Worm (Caenorhabditis elegans) whole organism, late embryonic: ENCODE data around the gene trx-5.

Source experiments
- C08G9.2 ChIP-seq: sonication (generic microtip); optimal IDR thresholded peaks from 2 replicates; lab custom pipeline; 2016; ENCODE audit warnings: mild to moderate bottlenecking, missing genetic modification characterization, moderate library complexity, missing compliant biosample characterization
- F13H6.1 ChIP-seq: sonication (generic microtip); optimal IDR thresholded peaks from 2 replicates; lab custom pipeline; 2016; ENCODE audit warnings: missing genetic modification characterization, missing compliant biosample characterization
- K02D7.2 ChIP-seq: sonication (generic microtip); optimal IDR thresholded peaks from 2 replicates; lab custom pipeline; 2017; ENCODE audit warnings: mild to moderate bottlenecking, missing genetic modification characterization, missing compliant biosample characterization
- Y22D7AL.16 ChIP-seq: sonication (generic microtip); optimal IDR thresholded peaks from 2 replicates; lab custom pipeline; 2016; ENCODE audit warnings: missing genetic modification characterization, missing compliant biosample characterization
- ahr-1 ChIP-seq: sonication (generic microtip); optimal IDR thresholded peaks from 2 replicates; lab custom pipeline; 2016; ENCODE audit warnings: missing genetic modification characterization, missing compliant biosample characterization
- ceh-14 ChIP-seq: sonication (generic microtip); optimal IDR thresholded peaks from 2 replicates; lab custom pipeline; 2016; ENCODE audit warnings: missing genotype, missing genetic modification characterization, missing compliant biosample characterization
- ceh-19 ChIP-seq: fragments of 200-800 bp; sonication (Bioruptor generic); optimal IDR thresholded peaks from 2 replicates; lab custom pipeline; 2018; ENCODE audit warnings: mild to moderate bottlenecking, missing genetic modification characterization, missing compliant biosample characterization
- ceh-24 ChIP-seq: sonication (generic microtip); optimal IDR thresholded peaks from 2 replicates; lab custom pipeline; 2016; ENCODE audit warnings: mild to moderate bottlenecking, missing genetic modification characterization, missing compliant biosample characterization
- ceh-30 ChIP-seq: fragments of 150-350 bp; optimal IDR thresholded peaks from 2 replicates; lab custom pipeline; 2014; ENCODE audit warnings: missing biosample characterization, missing genetic modification characterization
- ceh-31 ChIP-seq: sonication (generic microtip); optimal IDR thresholded peaks from 2 replicates; lab custom pipeline; 2016; ENCODE audit warnings: missing genetic modification characterization, missing compliant biosample characterization
- ceh-34 ChIP-seq: sonication (generic microtip); optimal IDR thresholded peaks from 2 replicates; lab custom pipeline; 2016; ENCODE audit warnings: mild to moderate bottlenecking, missing genetic modification characterization, missing compliant biosample characterization
- ceh-48 ChIP-seq: sonication (generic microtip); optimal IDR thresholded peaks from 2 replicates; lab custom pipeline; 2016; ENCODE audit warnings: missing genetic modification characterization, inconsistent platforms, missing compliant biosample characterization
- ceh-6 ChIP-seq: fragments of 200-800 bp; sonication (Bioruptor generic); optimal IDR thresholded peaks from 2 replicates; lab custom pipeline; 2018; ENCODE audit warnings: mild to moderate bottlenecking, missing genetic modification characterization, missing compliant biosample characterization
- che-1 ChIP-seq: sonication (generic microtip); optimal IDR thresholded peaks from 2 replicates; lab custom pipeline; 2016; ENCODE audit warnings: mild to moderate bottlenecking, missing genetic modification characterization, missing compliant biosample characterization
- elt-2 ChIP-seq: sonication (generic microtip); optimal IDR thresholded peaks from 2 replicates; lab custom pipeline; 2016; ENCODE audit warnings: missing genetic modification reagents, missing genetic modification characterization, missing compliant biosample characterization
- elt-4 ChIP-seq: sonication (generic microtip); optimal IDR thresholded peaks from 2 replicates; lab custom pipeline; 2016; ENCODE audit warnings: missing genetic modification characterization, missing compliant biosample characterization
- ets-4 ChIP-seq: sonication (generic microtip); optimal IDR thresholded peaks from 2 replicates; lab custom pipeline; 2016; ENCODE audit warnings: missing genetic modification characterization, missing compliant biosample characterization
- fkh-10 ChIP-seq: fragments of 150-350 bp; optimal IDR thresholded peaks from 2 replicates; lab custom pipeline; 2014; ENCODE audit warnings: missing biosample characterization, missing genetic modification reagents, missing genetic modification characterization
- hlh-15 ChIP-seq: sonication (generic microtip); optimal IDR thresholded peaks from 2 replicates; lab custom pipeline; 2016; ENCODE audit warnings: missing genetic modification characterization, missing compliant biosample characterization
- hlh-30 ChIP-seq: sonication (generic microtip); optimal IDR thresholded peaks from 2 replicates; lab custom pipeline; 2017; ENCODE audit warnings: antibody characterized with exemption, missing genetic modification characterization, missing compliant biosample characterization; ENCODE audit not compliant: insufficient read depth
- hlh-6 ChIP-seq: sonication (generic microtip); optimal IDR thresholded peaks from 2 replicates; lab custom pipeline; 2016; ENCODE audit warnings: missing genotype, missing genetic modification characterization, missing compliant biosample characterization
- hlh-8 ChIP-seq: sonication (generic microtip); optimal IDR thresholded peaks from 2 replicates; lab custom pipeline; 2016; ENCODE audit warnings: missing genotype, missing genetic modification characterization, missing compliant biosample characterization
- lim-6 ChIP-seq: sonication (generic microtip); optimal IDR thresholded peaks from 2 replicates; lab custom pipeline; 2016; ENCODE audit warnings: missing genetic modification characterization, missing compliant biosample characterization
- lin-11 ChIP-seq: fragments of 200-800 bp; sonication (Bioruptor generic); optimal IDR thresholded peaks from 2 replicates; lab custom pipeline; 2018; ENCODE audit warnings: mild to moderate bottlenecking, missing genetic modification characterization, missing compliant biosample characterization
- madf-2 ChIP-seq: sonication (generic microtip); optimal IDR thresholded peaks from 2 replicates; lab custom pipeline; 2017; ENCODE audit warnings: missing genetic modification characterization, missing compliant biosample characterization
- mec-3 ChIP-seq: sonication (generic microtip); optimal IDR thresholded peaks from 2 replicates; lab custom pipeline; 2016; ENCODE audit warnings: borderline replicate concordance, missing genetic modification characterization, missing compliant biosample characterization
- nfya-1 ChIP-seq: sonication (generic microtip); optimal IDR thresholded peaks from 2 replicates; lab custom pipeline; 2017; ENCODE audit warnings: missing genetic modification characterization, mild to moderate bottlenecking, missing compliant biosample characterization, antibody characterized with exemption, moderate library complexity
- npax-4 ChIP-seq: sonication (generic microtip); optimal IDR thresholded peaks from 2 replicates; lab custom pipeline; 2016; ENCODE audit warnings: missing genetic modification characterization, missing compliant biosample characterization
- pat-9 ChIP-seq: fragments of 200-800 bp; sonication (Bioruptor generic); optimal IDR thresholded peaks from 2 replicates; lab custom pipeline; 2018; ENCODE audit warnings: mild to moderate bottlenecking, missing genetic modification characterization, moderate library complexity, missing compliant biosample characterization
- pax-1 ChIP-seq: fragments of 150-350 bp; optimal IDR thresholded peaks from 2 replicates; lab custom pipeline; 2014; ENCODE audit warnings: missing biosample characterization, missing genetic modification characterization
- pqm-1 ChIP-seq: sonication (generic microtip); optimal IDR thresholded peaks from 2 replicates; lab custom pipeline; 2016; ENCODE audit warnings: missing genetic modification characterization, missing compliant biosample characterization
- ref-2 ChIP-seq: sonication (generic microtip); optimal IDR thresholded peaks from 2 replicates; lab custom pipeline; 2016; ENCODE audit warnings: missing genetic modification characterization, missing compliant biosample characterization
- rnt-1 ChIP-seq: sonication (generic microtip); optimal IDR thresholded peaks from 2 replicates; lab custom pipeline; 2016; ENCODE audit warnings: missing genetic modification characterization, missing compliant biosample characterization
- sdc-2 ChIP-seq: sonication (generic microtip); optimal IDR thresholded peaks from 2 replicates; lab custom pipeline; 2016; ENCODE audit warnings: missing genotype, missing genetic modification characterization, missing compliant biosample characterization
- sox-4 ChIP-seq: sonication (generic microtip); optimal IDR thresholded peaks from 2 replicates; lab custom pipeline; 2017; ENCODE audit warnings: mild to moderate bottlenecking, missing genetic modification characterization, inconsistent platforms, missing compliant biosample characterization
- syd-9 ChIP-seq: sonication (generic microtip); optimal IDR thresholded peaks from 2 replicates; lab custom pipeline; 2016; ENCODE audit warnings: mild to moderate bottlenecking, missing genetic modification characterization, moderate library complexity, missing compliant biosample characterization
- tbx-7 ChIP-seq: sonication (generic microtip); optimal IDR thresholded peaks from 2 replicates; lab custom pipeline; 2016; ENCODE audit warnings: missing genotype, missing genetic modification characterization, missing compliant biosample characterization
- unc-42 ChIP-seq: sonication (generic microtip); optimal IDR thresholded peaks from 2 replicates; lab custom pipeline; 2016; ENCODE audit warnings: missing genotype, missing genetic modification characterization, missing compliant biosample characterization
- unc-55 ChIP-seq: sonication (generic microtip); optimal IDR thresholded peaks from 2 replicates; lab custom pipeline; 2017; ENCODE audit warnings: missing biosample characterization, missing genetic modification reagents, missing genetic modification characterization

trx-5 gene

DNA sequence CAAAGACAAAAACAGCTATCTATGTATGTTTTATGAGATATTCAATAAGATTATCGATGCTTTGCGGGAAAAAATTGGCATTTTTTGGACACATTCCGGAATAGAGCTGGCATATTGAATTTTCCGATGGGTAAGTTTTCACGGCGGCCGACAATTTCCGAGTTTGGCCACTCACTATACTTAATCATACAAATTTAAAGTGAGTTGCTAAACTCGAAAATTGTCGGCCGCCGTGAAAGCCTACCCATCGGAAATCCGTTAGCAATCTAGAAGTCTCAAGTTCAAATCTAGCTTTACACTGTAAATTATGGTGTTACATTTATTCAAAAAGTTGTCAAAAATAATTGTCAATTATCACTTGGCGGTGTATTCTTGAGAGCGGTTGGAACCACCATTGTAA lies 16.5 kb upstream of the trx-5 start:
- no peak for TF ChIP-seq syd-9 (tag; lab: Kevin White, UChicago)
- TF ChIP-seq rnt-1, result no peak
- no peak for TF ChIP-seq hlh-15 (tag; lab: Kevin White, UChicago)
- no peak for TF ChIP-seq sox-4
- TF ChIP-seq pax-1, result no peak
- no peak for TF ChIP-seq ceh-30 (tag; lab: Kevin White, UChicago)
- TF ChIP-seq ref-2, result no peak
- TF ChIP-seq nfya-1 (tag; lab: Kevin White, UChicago), result no peak
- no peak for TF ChIP-seq tbx-7 (tag; lab: Kevin White, UChicago)
- no peak for TF ChIP-seq ceh-31 (tag; lab: Kevin White, UChicago)
- no peak for TF ChIP-seq ceh-19 (GFP tag; lab: Kevin White, UChicago)
- no peak for TF ChIP-seq unc-55 (GFP tag; lab: Kevin White, UChicago)
- TF ChIP-seq ceh-34 (tag; lab: Kevin White, UChicago), result no peak
- no peak for TF ChIP-seq mec-3
- TF ChIP-seq sdc-2 (tag; lab: Kevin White, UChicago), result no peak
- no peak for TF ChIP-seq npax-4
- no peak for TF ChIP-seq F13H6.1 (tag; lab: Kevin White, UChicago)
- no peak for TF ChIP-seq K02D7.2 (tag; lab: Kevin White, UChicago)
- TF ChIP-seq, all 69 proteins: peak for 0

DNA sequence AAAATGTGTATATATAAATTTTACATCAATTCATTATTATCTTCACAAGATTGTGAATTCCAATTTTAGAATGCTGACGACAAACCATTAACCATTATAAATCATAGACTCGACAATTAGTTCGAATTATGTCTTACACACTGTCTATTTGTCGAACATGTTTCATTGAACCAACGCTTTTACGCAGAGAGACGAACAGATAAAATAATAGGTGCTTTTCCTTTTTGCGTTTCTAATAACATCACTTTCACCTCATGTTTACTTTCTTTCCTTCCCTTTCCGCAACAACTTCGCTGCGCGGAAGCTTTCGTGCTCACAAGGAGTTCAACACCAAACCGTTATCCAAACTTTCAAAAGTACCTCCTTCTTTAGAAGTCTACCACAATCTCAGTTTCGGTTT lies 13.6 kb upstream of the trx-5 start, which contains the start of gene F52F10.2:
TSS of gene F52F10.2 (plus strand) at position 301 of the 400 bp plus-strand sequence.
- TF ChIP-seq ceh-48 (no peak), F13H6.1 (tag; lab: Kevin White, UChicago) (no peak), hlh-6 (tag; lab: Kevin White, UChicago) (no peak), lin-11 (tag; lab: Kevin White, UChicago) (no peak), pat-9 (no peak), sdc-2 (tag; lab: Kevin White, UChicago) (no peak), hlh-30 (tag; lab: Kevin White, UChicago) (no peak), C08G9.2 (no peak), madf-2 (tag; lab: Kevin White, UChicago) (no peak), unc-42 (tag; lab: Kevin White, UChicago) (no peak), che-1 (no peak), lim-6 (tag; lab: Kevin White, UChicago) (no peak), Y22D7AL.16 (no peak), hlh-15 (tag; lab: Kevin White, UChicago) (no peak), ceh-14 (no peak), ahr-1 (tag; lab: Kevin White, UChicago) (no peak), pqm-1 (tag; lab: Kevin White, UChicago) (no peak), ceh-6 (GFP tag; lab: Kevin White, UChicago) (no peak), ceh-19 (GFP tag; lab: Kevin White, UChicago) (no peak)

DNA sequence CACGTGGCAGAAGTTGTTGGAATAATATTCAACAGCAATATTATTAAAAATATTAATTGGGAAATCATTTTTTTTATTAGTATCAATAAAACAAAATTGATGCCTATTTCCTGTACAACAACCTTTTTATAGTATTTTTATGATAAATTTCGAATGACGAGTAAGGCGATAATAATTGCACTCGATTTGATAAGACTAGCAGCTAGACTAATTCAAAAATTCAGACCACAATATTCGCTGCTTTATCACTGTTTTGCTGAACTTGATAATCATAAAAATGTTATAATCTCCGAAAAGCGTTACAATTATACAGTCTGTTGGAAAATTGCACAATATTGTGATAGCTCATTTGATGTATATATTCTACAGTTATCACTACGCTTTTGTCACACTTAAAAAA lies 11.5 kb upstream of the trx-5 start, which contains the start of gene oac-32:
TSS of gene oac-32 (minus strand) at position 90 of the 400 bp plus-strand sequence.
- TF ChIP-seq ref-2 (no peak), elt-4 (tag; lab: Kevin White, UChicago) (no peak), elt-2 (tag; lab: Kevin White, UChicago) (peak; percentile 25), F13H6.1 (tag; lab: Kevin White, UChicago) (no peak), lim-6 (tag; lab: Kevin White, UChicago) (no peak), sox-4 (no peak)

DNA sequence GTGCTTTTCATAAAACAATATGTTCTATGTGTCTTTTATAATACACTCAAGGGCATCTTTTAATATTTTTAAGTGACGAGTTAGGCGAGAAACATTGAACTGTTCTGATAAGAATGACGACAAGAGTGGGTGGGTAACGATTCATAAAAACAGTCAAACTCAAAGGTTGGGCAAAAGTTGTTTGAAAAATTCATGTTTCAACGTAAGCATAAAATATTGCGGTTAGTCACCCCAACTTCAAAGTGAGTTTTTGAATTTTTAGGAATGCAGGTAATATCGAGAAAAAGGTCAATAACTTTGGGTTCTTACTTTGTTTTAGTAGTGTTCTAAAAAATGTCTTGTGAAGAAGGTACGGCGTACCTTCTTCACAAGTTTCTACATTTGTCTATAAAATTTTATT lies 7.6 kb upstream of the trx-5 start, which contains the start of gene oac-31:
TSS of gene oac-31 (minus strand) at position 101 of the 400 bp plus-strand sequence.
- no peak for TF ChIP-seq ceh-24
- no peak for TF ChIP-seq K02D7.2 (tag; lab: Kevin White, UChicago)
- TF ChIP-seq fkh-10 (GFP tag; lab: Kevin White, UChicago), result no peak
- TF ChIP-seq hlh-8 (tag; lab: Kevin White, UChicago), result no peak
- TF ChIP-seq ets-4 (tag; lab: Kevin White, UChicago), result no peak
- no peak for TF ChIP-seq nfya-1 (tag; lab: Kevin White, UChicago)
- TF ChIP-seq sox-4, result no peak
